Worm (Caenorhabditis elegans): ENCODE measurements around the gene Y13C8A.1.

Y13C8A.1 gene

ce11 chrX:16893767-16894166 is 10.2 kb downstream of the Y13C8A.1 start:
- TF ChIP-seq hrde-1 (tag; optimal IDR thresholded peaks at IDR 0.05; ENCODE audit: borderline replicate concordance) = peak; percentile 45
- TF ChIP-seq lsy-27 (tag; optimal IDR thresholded peaks at IDR 0.05; ENCODE audit: borderline replicate concordance, insufficient read depth) = no peak
- no peak for TF ChIP-seq K12H6.12 (tag; optimal IDR thresholded peaks at IDR 0.05)
- no peak for TF ChIP-seq ztf-26 (tag; optimal IDR thresholded peaks at IDR 0.05)
- peak; percentile 82 for TF ChIP-seq D2030.7 (GFP tag; IDR thresholded peaks at IDR 0.05)
- TF ChIP-seq ztf-28 (GFP tag; IDR thresholded peaks at IDR 0.05) = no peak
- TF ChIP-seq ccch-3 (GFP tag; optimal IDR thresholded peaks at IDR 0.05) = no peak
- TF ChIP-seq F52B5.7 (tag; optimal IDR thresholded peaks at IDR 0.05) = no peak
- TF ChIP-seq ztf-6 (GFP tag; IDR thresholded peaks at IDR 0.05) = no peak
- no peak for TF ChIP-seq B0019.2 (GFP tag; conservative IDR thresholded peaks at IDR 0.05)
- no peak for TF ChIP-seq ceh-100 (GFP tag; IDR thresholded peaks at IDR 0.05)
- TF ChIP-seq Y53F4B.3 (GFP tag; IDR thresholded peaks at IDR 0.05) = no peak
- TF ChIP-seq lir-1 (GFP tag; conservative IDR thresholded peaks at IDR 0.05) = no peak
- TF ChIP-seq F23B12.7 (tag; optimal IDR thresholded peaks at IDR 0.05; ENCODE audit: insufficient read depth) = no peak
- TF ChIP-seq B0035.1 (tag; optimal IDR thresholded peaks at IDR 0.05) = no peak
- TF ChIP-seq attf-6 (GFP tag; IDR thresholded peaks at IDR 0.05) = no peak
- no peak for TF ChIP-seq Y79H2A.3 (GFP tag; conservative IDR thresholded peaks at IDR 0.05)
- no peak for TF ChIP-seq dpff-1 (tag; optimal IDR thresholded peaks at IDR 0.05)
- 0 out of 2 replicates have a peak, but pooled peaks have one; percentile 19 for TF ChIP-seq egl-44 (GFP tag; IDR thresholded peaks at IDR 0.05)
- TF ChIP-seq madf-8 (GFP tag; conservative IDR thresholded peaks at IDR 0.05) = no peak
- no peak for TF ChIP-seq cebp-1 (GFP tag; IDR thresholded peaks at IDR 0.05)
- no peak for TF ChIP-seq cebp-1 (tag; optimal IDR thresholded peaks at IDR 0.05)
- no peak for TF ChIP-seq nhr-80 (tag; optimal IDR thresholded peaks at IDR 0.05)
- no peak for TF ChIP-seq nfya-1 (tag; optimal IDR thresholded peaks at IDR 0.05; ENCODE audit: borderline replicate concordance, insufficient read depth)
- TF ChIP-seq lin-54 (GFP tag; optimal IDR thresholded peaks at IDR 0.05) = no peak
- TF ChIP-seq F10E7.11 (tag; optimal IDR thresholded peaks at IDR 0.05) = no peak
- no peak for TF ChIP-seq F57C9.4 (tag; optimal IDR thresholded peaks at IDR 0.05)
- no peak for TF ChIP-seq ceh-27 (GFP tag; optimal IDR thresholded peaks at IDR 0.05)
- no peak for TF ChIP-seq attf-5 (GFP tag; optimal IDR thresholded peaks at IDR 0.05)
- TF ChIP-seq ets-4 (GFP tag; optimal IDR thresholded peaks at IDR 0.05) = no peak
- TF ChIP-seq F22D6.2 (tag; optimal IDR thresholded peaks at IDR 0.05) = no peak
- TF ChIP-seq madf-6 (GFP tag; IDR thresholded peaks at IDR 0.05) = no peak; the same call in 1 of the 2 replicates
- TF ChIP-seq hmg-20 (GFP tag; IDR thresholded peaks at IDR 0.05) = no peak
- no peak for TF ChIP-seq atf-7 (tag; optimal IDR thresholded peaks at IDR 0.05)
- no peak for TF ChIP-seq mxl-1 (tag; optimal IDR thresholded peaks at IDR 0.05)
- no peak for TF ChIP-seq sea-2 (GFP tag; IDR thresholded peaks at IDR 0.05)
- no peak for TF ChIP-seq sdz-38 (tag; optimal IDR thresholded peaks at IDR 0.05)
- no peak for TF ChIP-seq akir-1 (GFP tag; optimal IDR thresholded peaks at IDR 0.05)
- no peak for TF ChIP-seq hlh-12 (tag; optimal IDR thresholded peaks at IDR 0.05)
- TF ChIP-seq egrh-3 (GFP tag; IDR thresholded peaks at IDR 0.05) = peak; percentile 46; the same call in 1 of the 2 replicates
- no peak for TF ChIP-seq repo-1 (tag; optimal IDR thresholded peaks at IDR 0.05)
- no peak for TF ChIP-seq nhr-27 (tag; optimal IDR thresholded peaks at IDR 0.05)
- no peak for TF ChIP-seq aptf-3 (GFP tag; IDR thresholded peaks at IDR 0.05)
- no peak for TF ChIP-seq athp-1 (tag; optimal IDR thresholded peaks at IDR 0.05)
- peak; percentile 81 for TF ChIP-seq zfh-2 (GFP tag; conservative IDR thresholded peaks at IDR 0.05)
- TF ChIP-seq rec-8 (tag; optimal IDR thresholded peaks at IDR 0.05) = peak in 1 of 2 experiments; percentile 42
- TF ChIP-seq nhr-179 (tag; optimal IDR thresholded peaks at IDR 0.05) = no peak
- no peak for TF ChIP-seq Y53G8AR.9 (GFP tag; conservative IDR thresholded peaks at IDR 0.05)
- TF ChIP-seq unc-62 (GFP tag; optimal IDR thresholded peaks at IDR 0.05) = no peak
